Worm (Caenorhabditis elegans) whole organism, young adult: ENCODE measurements around the gene lro-1.

Experiments used
- C17E4.6 ChIP-seq: fragments of 200-800 bp; sonication (Bioruptor generic); IDR thresholded peaks from 2 replicates; pipeline ENCODE4 v1.3.6; 2022; ENCODE audit warnings: missing genetic modification reagents, missing genetic modification characterization, missing compliant biosample characterization
- F23B12.7 ChIP-seq: sonication (generic microtip); optimal IDR thresholded peaks from 2 replicates; lab custom pipeline; 2017; ENCODE audit warnings: missing genetic modification characterization, mild to moderate bottlenecking, missing compliant biosample characterization, antibody characterized with exemption, moderate library complexity; ENCODE audit not compliant: insufficient read depth
- F33H1.4 ChIP-seq: fragments of 200-800 bp; sonication (Bioruptor generic); IDR thresholded peaks from 2 replicates; pipeline ENCODE4 v1.3.6; 2022; ENCODE audit warnings: missing genetic modification reagents, missing genetic modification characterization, missing compliant biosample characterization
- F37B4.10 ChIP-seq: fragments of 200-800 bp; sonication (Bioruptor generic); IDR thresholded peaks from 2 replicates; pipeline ENCODE4 v1.3.6; 2022; ENCODE audit warnings: missing genetic modification characterization, missing compliant biosample characterization
- F49E8.2 ChIP-seq: sonication (generic microtip); optimal IDR thresholded peaks from 3 replicates; lab custom pipeline; 2017; ENCODE audit warnings: missing genetic modification characterization, mild to moderate bottlenecking, missing compliant biosample characterization, antibody characterized with exemption, moderate library complexity; ENCODE audit not compliant: insufficient read depth
- F52B5.7 ChIP-seq: sonication (generic microtip); optimal IDR thresholded peaks from 2 replicates; lab custom pipeline; 2016; ENCODE audit warnings: mild to moderate bottlenecking, missing genetic modification characterization, missing compliant biosample characterization
- F55B11.4 ChIP-seq: sonication (generic microtip); optimal IDR thresholded peaks from 2 replicates; lab custom pipeline; 2016; ENCODE audit warnings: missing compliant biosample characterization, missing genetic modification characterization, borderline replicate concordance; ENCODE audit not compliant: insufficient read depth
- F57A8.1 ChIP-seq: fragments of 200-800 bp; sonication (Bioruptor generic); optimal IDR thresholded peaks from 2 replicates; lab custom pipeline; 2018; ENCODE audit warnings: mild to moderate bottlenecking, missing genetic modification characterization, moderate library complexity, missing compliant biosample characterization
- F57C9.4 ChIP-seq: sonication (generic microtip); optimal IDR thresholded peaks from 2 replicates; lab custom pipeline; 2017; ENCODE audit warnings: mild to moderate bottlenecking, missing genetic modification characterization, missing compliant biosample characterization
- K11D2.4 ChIP-seq: fragments of 200-800 bp; sonication (Bioruptor generic); IDR thresholded peaks from 2 replicates; pipeline ENCODE4 v1.3.6; 2022; ENCODE audit warnings: missing genetic modification reagents, missing genetic modification characterization, missing compliant biosample characterization
- T07F8.4 ChIP-seq: sonication (generic microtip); optimal IDR thresholded peaks from 2 replicates; lab custom pipeline; 2016; ENCODE audit warnings: mild to moderate bottlenecking, missing genetic modification characterization, moderate library complexity, missing compliant biosample characterization
- T26A5.8 ChIP-seq: sonication (generic microtip); optimal IDR thresholded peaks from 2 replicates; lab custom pipeline; 2016; ENCODE audit warnings: missing genetic modification characterization, missing compliant biosample characterization
- Y53F4B.3 ChIP-seq: fragments of 200-800 bp; sonication (Bioruptor generic); IDR thresholded peaks from 2 replicates; pipeline ENCODE4 v1.3.6; 2022; ENCODE audit warnings: missing genetic modification reagents, missing genetic modification characterization, missing compliant biosample characterization
- Y53G8AR.9 ChIP-seq: fragments of 200-800 bp; sonication (Bioruptor generic); conservative IDR thresholded peaks from 2 replicates; pipeline ENCODE4 v1.3.6; 2022; ENCODE audit warnings: missing genetic modification reagents, missing genetic modification characterization, missing compliant biosample characterization
- Y56A3A.18 ChIP-seq: fragments of 200-800 bp; sonication (Bioruptor generic); IDR thresholded peaks from 2 replicates; pipeline ENCODE4 v1.3.6; 2022; ENCODE audit warnings: missing genetic modification reagents, missing genetic modification characterization, missing compliant biosample characterization
- akir-1 ChIP-seq: fragments of 200-800 bp; sonication (Bioruptor generic); optimal IDR thresholded peaks from 2 replicates; lab custom pipeline; 2018; ENCODE audit warnings: mild to moderate bottlenecking, missing genetic modification characterization, moderate library complexity, missing compliant biosample characterization
- ama-1 ChIP-seq, 3 experiments: fragments of 150-350 bp in 1 of 3; sonication (generic microtip) in 2 of 3; optimal IDR thresholded peaks; 2 replicates each; lab custom pipeline; 2014 to 2018; ENCODE audit warnings: missing biosample characterization in 2 of 3, missing genetic modification characterization in 2 of 3, missing genetic modification reagents in 2 of 3
- aptf-2 ChIP-seq: fragments of 200-800 bp; sonication (Bioruptor generic); conservative IDR thresholded peaks from 2 replicates; pipeline ENCODE4 v1.3.6; 2022; ENCODE audit warnings: missing genetic modification reagents, missing genetic modification characterization, missing compliant biosample characterization
- atf-7 ChIP-seq: sonication (generic microtip); optimal IDR thresholded peaks from 2 replicates; lab custom pipeline; 2017; ENCODE audit warnings: mild to moderate bottlenecking, missing genetic modification characterization, missing compliant biosample characterization
- athp-1 ChIP-seq: sonication (generic microtip); optimal IDR thresholded peaks from 2 replicates; lab custom pipeline; 2017; ENCODE audit warnings: mild to moderate bottlenecking, missing genetic modification characterization, missing compliant biosample characterization
- attf-6 ChIP-seq: fragments of 200-800 bp; sonication (Bioruptor generic); IDR thresholded peaks from 2 replicates; pipeline ENCODE4 v1.3.6; 2022; ENCODE audit warnings: missing genetic modification reagents, missing genetic modification characterization, missing compliant biosample characterization
- cebp-1 ChIP-seq, 2 experiments: fragments of 200-800 bp in 1 of 2; sonication (Bioruptor generic) in 1 of 2; sonication (generic microtip) in 1 of 2; IDR thresholded peaks in 1 of 2; optimal IDR thresholded peaks in 1 of 2; 2 replicates each; pipeline versions ENCODE4 v1.3.6 to Lab custom; 2017 to 2022; ENCODE audit warnings: missing compliant biosample characterization in 2 of 2, missing genetic modification characterization in 2 of 2, mild to moderate bottlenecking in 1 of 2, missing genetic modification reagents in 1 of 2, moderate library complexity in 1 of 2
- cebp-2 ChIP-seq: fragments of 200-800 bp; sonication (Bioruptor generic); IDR thresholded peaks from 2 replicates; pipeline ENCODE4 v1.3.6; 2022; ENCODE audit warnings: missing genetic modification characterization, missing compliant biosample characterization
- chd-7 ChIP-seq: sonication (generic microtip); optimal IDR thresholded peaks from 2 replicates; lab custom pipeline; 2016; ENCODE audit warnings: mild to moderate bottlenecking, missing genetic modification characterization, moderate library complexity, missing compliant biosample characterization
- dpff-1 ChIP-seq: sonication (generic microtip); optimal IDR thresholded peaks from 2 replicates; lab custom pipeline; 2017; ENCODE audit warnings: mild to moderate bottlenecking, missing genetic modification characterization, missing compliant biosample characterization
- egl-18 ChIP-seq: fragments of 200-800 bp; sonication (Bioruptor generic); IDR thresholded peaks from 2 replicates; pipeline ENCODE4 v1.3.6; 2022; ENCODE audit warnings: missing genetic modification reagents, missing genetic modification characterization, missing compliant biosample characterization
- egrh-3 ChIP-seq: fragments of 200-800 bp; sonication (Bioruptor generic); IDR thresholded peaks from 2 replicates; pipeline ENCODE4 v1.3.6; 2022; ENCODE audit warnings: missing genetic modification reagents, missing genetic modification characterization, missing compliant biosample characterization
- hlh-26 ChIP-seq: fragments of 200-800 bp; sonication (Bioruptor generic); conservative IDR thresholded peaks from 2 replicates; pipeline ENCODE4 v1.3.6; 2022; ENCODE audit warnings: missing genetic modification reagents, missing genetic modification characterization, missing compliant biosample characterization
- lin-35 ChIP-seq, 3 experiments: fragments of 150-350 bp in 2 of 3; sonication (generic microtip) in 1 of 3; optimal IDR thresholded peaks; 2 replicates each; lab custom pipeline; 2014 to 2018; ENCODE audit warnings: missing biosample characterization in 3 of 3, missing genetic modification characterization in 3 of 3, missing genetic modification reagents in 3 of 3
- lin-54 ChIP-seq: fragments of 200-800 bp; sonication (Bioruptor generic); optimal IDR thresholded peaks from 2 replicates; lab custom pipeline; 2018; ENCODE audit warnings: mild to moderate bottlenecking, missing genetic modification characterization, missing compliant biosample characterization
- lir-1 ChIP-seq: fragments of 200-800 bp; sonication (Bioruptor generic); conservative IDR thresholded peaks from 2 replicates; pipeline ENCODE4 v1.3.6; 2022; ENCODE audit warnings: missing genetic modification reagents, missing genetic modification characterization, missing compliant biosample characterization
- lsl-1 ChIP-seq: fragments of 200-800 bp; sonication (Bioruptor generic); optimal IDR thresholded peaks from 2 replicates; lab custom pipeline; 2018; ENCODE audit warnings: mild to moderate bottlenecking, missing genetic modification characterization, moderate library complexity, missing compliant biosample characterization
- lsy-27 ChIP-seq: sonication (generic microtip); optimal IDR thresholded peaks from 2 replicates; lab custom pipeline; 2017; ENCODE audit warnings: missing genetic modification characterization, mild to moderate bottlenecking, missing compliant biosample characterization, antibody characterized with exemption, missing genotype, borderline replicate concordance; ENCODE audit not compliant: insufficient read depth
- madf-8 ChIP-seq: fragments of 200-800 bp; sonication (Bioruptor generic); conservative IDR thresholded peaks from 2 replicates; pipeline ENCODE4 v1.3.6; 2022; ENCODE audit warnings: missing genetic modification reagents, missing genetic modification characterization, missing compliant biosample characterization
- mes-4 ChIP-seq: sonication (generic microtip); optimal IDR thresholded peaks from 2 replicates; lab custom pipeline; 2016; ENCODE audit warnings: missing genotype, missing genetic modification characterization, missing compliant biosample characterization
- nfyb-1 ChIP-seq: fragments of 200-800 bp; sonication (Bioruptor generic); IDR thresholded peaks from 2 replicates; pipeline ENCODE4 v1.3.6; 2022; ENCODE audit warnings: missing genetic modification reagents, missing genetic modification characterization, missing compliant biosample characterization
- nhr-120 ChIP-seq: fragments of 200-800 bp; sonication (Bioruptor generic); IDR thresholded peaks from 2 replicates; pipeline ENCODE4 v1.3.6; 2022; ENCODE audit warnings: missing genetic modification characterization, missing compliant biosample characterization
- nhr-27 ChIP-seq: fragments of 200-800 bp; sonication (Bioruptor generic); optimal IDR thresholded peaks from 2 replicates; lab custom pipeline; 2018; ENCODE audit warnings: mild to moderate bottlenecking, missing genetic modification characterization, moderate library complexity, missing compliant biosample characterization
- rec-8 ChIP-seq, 2 experiments: sonication (generic microtip); optimal IDR thresholded peaks; 2 replicates each; lab custom pipeline; 2016; ENCODE audit warnings: mild to moderate bottlenecking in 2 of 2, missing genetic modification characterization in 2 of 2, missing genetic modification reagents in 2 of 2, missing genotype in 2 of 2, missing biosample characterization in 1 of 2, missing compliant biosample characterization in 1 of 2, moderate library complexity in 1 of 2
- rpc-1 ChIP-seq, 2 experiments: fragments of 150-350 bp in 1 of 2; sonication (generic microtip) in 1 of 2; optimal IDR thresholded peaks; 2 replicates each; lab custom pipeline; 2014 to 2018; ENCODE audit warnings: missing biosample characterization in 1 of 2, missing genetic modification characterization in 1 of 2, missing genetic modification reagents in 1 of 2, missing genotype in 1 of 2
- somi-1 ChIP-seq: fragments of 200-800 bp; sonication (Bioruptor generic); optimal IDR thresholded peaks from 2 replicates; lab custom pipeline; 2018; ENCODE audit warnings: mild to moderate bottlenecking, missing genetic modification characterization, missing compliant biosample characterization
- unc-130 ChIP-seq: sonication (generic microtip); optimal IDR thresholded peaks from 2 replicates; lab custom pipeline; 2016; ENCODE audit warnings: missing genetic modification reagents, missing genetic modification characterization, missing compliant biosample characterization
- unc-62 ChIP-seq: fragments of 150-350 bp; optimal IDR thresholded peaks from 2 replicates; lab custom pipeline; 2014; ENCODE audit warnings: missing biosample characterization, missing genetic modification reagents, missing genetic modification characterization
- xnd-1 ChIP-seq: sonication (generic microtip); optimal IDR thresholded peaks from 2 replicates; lab custom pipeline; 2016; ENCODE audit warnings: missing genotype, missing genetic modification reagents, missing genetic modification characterization, missing compliant biosample characterization

Gene lro-1

ce11 chrX:6255561-6255960, 16.3 kb upstream of the lro-1 start (continued):
- no peak for TF ChIP-seq nhr-120 (GFP tag; lab: Robert Waterston, UW)
- TF ChIP-seq F33H1.4 (GFP tag; lab: Robert Waterston, UW) = no peak
- peak; percentile 34 for TF ChIP-seq dpff-1 (tag; lab: Kevin White, UChicago)
- TF ChIP-seq unc-62 (GFP tag; lab: Kevin White, UChicago) = no peak
- no peak for TF ChIP-seq rec-8 (tag; optimal IDR thresholded peaks at IDR 0.05; lab: Kevin White, UChicago)
- TF ChIP-seq K11D2.4 (GFP tag; lab: Robert Waterston, UW) = peak; percentile 63; the same call in 1 of the 2 replicates
- peak; percentile 62 for TF ChIP-seq ama-1 (optimal IDR thresholded peaks at IDR 0.05; lab: Kevin White, UChicago)
- no peak for TF ChIP-seq ama-1 (GFP tag; optimal IDR thresholded peaks at IDR 0.05; lab: Kevin White, UChicago)
- no peak for TF ChIP-seq F55B11.4
- no peak for TF ChIP-seq aptf-2
- TF ChIP-seq lsy-27 (tag; lab: Kevin White, UChicago) = no peak
- no peak for TF ChIP-seq xnd-1 (tag; lab: Kevin White, UChicago)
- no peak for TF ChIP-seq F57C9.4 (tag; lab: Kevin White, UChicago)
- TF ChIP-seq rpc-1 (optimal IDR thresholded peaks at IDR 0.05; lab: Kevin White, UChicago) = no peak
- TF ChIP-seq rpc-1 (tag; optimal IDR thresholded peaks at IDR 0.05; lab: Kevin White, UChicago) = no peak
- no peak for TF ChIP-seq attf-6 (GFP tag; lab: Robert Waterston, UW)
- no peak for TF ChIP-seq egrh-3 (GFP tag; lab: Robert Waterston, UW)
- no peak for TF ChIP-seq unc-130 (GFP tag; lab: Kevin White, UChicago)
- no peak for TF ChIP-seq T26A5.8
- no peak for TF ChIP-seq mes-4 (tag; lab: Kevin White, UChicago)
- TF ChIP-seq Y56A3A.18 (GFP tag; lab: Robert Waterston, UW) = no peak
- TF ChIP-seq lin-35 (GFP tag; optimal IDR thresholded peaks at IDR 0.05; lab: Kevin White, UChicago) = peak in 1 of 3 experiments; percentile 2
- no peak for TF ChIP-seq F49E8.2
- TF ChIP-seq F37B4.10 (GFP tag; lab: Robert Waterston, UW) = 0 out of 2 replicates have a peak, but pooled peaks have one; percentile 75
- TF ChIP-seq nhr-27 (tag; lab: Kevin White, UChicago) = no peak
- TF ChIP-seq atf-7 (tag; lab: Kevin White, UChicago) = peak; percentile 94
- peak; percentile 81 for TF ChIP-seq somi-1
- peak; percentile 41; the same call in 1 of the 2 replicates for TF ChIP-seq cebp-1 (GFP tag; IDR thresholded peaks at IDR 0.05; lab: Robert Waterston, UW)
- TF ChIP-seq cebp-1 (tag; optimal IDR thresholded peaks at IDR 0.05; lab: Kevin White, UChicago) = peak; percentile 85
- TF ChIP-seq T07F8.4 (tag; lab: Kevin White, UChicago) = no peak
- TF ChIP-seq F23B12.7 (tag; lab: Kevin White, UChicago) = no peak
- TF ChIP-seq lsl-1 (GFP tag; lab: Kevin White, UChicago) = no peak
- TF ChIP-seq Y53F4B.3 (GFP tag; lab: Robert Waterston, UW) = no peak
- TF ChIP-seq nfyb-1 = peak; percentile 49
- peak; percentile 24 for TF ChIP-seq athp-1
- no peak for TF ChIP-seq F52B5.7 (tag; lab: Kevin White, UChicago)
- no peak for TF ChIP-seq madf-8 (GFP tag; lab: Robert Waterston, UW)
- TF ChIP-seq egl-18 = no peak
- no peak for TF ChIP-seq C17E4.6 (GFP tag; lab: Robert Waterston, UW)
- TF ChIP-seq Y53G8AR.9 (GFP tag; lab: Robert Waterston, UW) = peak; percentile 70
- peak; percentile 38 for TF ChIP-seq lin-54 (GFP tag; lab: Kevin White, UChicago)
- peak; percentile 65 for TF ChIP-seq lir-1 (GFP tag; lab: Robert Waterston, UW)
- TF ChIP-seq hlh-26 (GFP tag; lab: Robert Waterston, UW) = no peak
- TF ChIP-seq F57A8.1 (GFP tag; lab: Kevin White, UChicago) = no peak
- peak; percentile 86 for TF ChIP-seq chd-7
- no peak for TF ChIP-seq cebp-2 (GFP tag; lab: Robert Waterston, UW)
- no peak for TF ChIP-seq akir-1
